Fruit fly (Drosophila melanogaster): ENCODE results near the gene CG4133.

The CG4133 gene

dm6 chr2L:482451-482844 lies 27.1 kb downstream of the CG4133 start:
- no peak for TF ChIP-seq CG17801 (GFP tag; optimal IDR thresholded peaks at IDR 0.05; ENCODE audit: partially characterized antibody)

dm6 chr2L:483347-484280 lies 28.3 kb downstream of the CG4133 start:
- no peak for TF ChIP-seq CG17801 (GFP tag; optimal IDR thresholded peaks at IDR 0.05; ENCODE audit: partially characterized antibody)

- no peak for TF ChIP-seq CG17801 (GFP tag; optimal IDR thresholded peaks at IDR 0.05; ENCODE audit: partially characterized antibody)
Measured at dm6 chr2L:484281-484943, 29.1 kb downstream of the CG4133 start.

dm6 chr2L:485127-485824 lies 29.9 kb downstream of the CG4133 start:
- no peak for TF ChIP-seq CG17801 (GFP tag; optimal IDR thresholded peaks at IDR 0.05; ENCODE audit: partially characterized antibody)

- no peak for TF ChIP-seq CG17801 (GFP tag; optimal IDR thresholded peaks at IDR 0.05; ENCODE audit: partially characterized antibody)
Measured at dm6 chr2L:485825-486240, 30.5 kb downstream of the CG4133 start.

DNA sequence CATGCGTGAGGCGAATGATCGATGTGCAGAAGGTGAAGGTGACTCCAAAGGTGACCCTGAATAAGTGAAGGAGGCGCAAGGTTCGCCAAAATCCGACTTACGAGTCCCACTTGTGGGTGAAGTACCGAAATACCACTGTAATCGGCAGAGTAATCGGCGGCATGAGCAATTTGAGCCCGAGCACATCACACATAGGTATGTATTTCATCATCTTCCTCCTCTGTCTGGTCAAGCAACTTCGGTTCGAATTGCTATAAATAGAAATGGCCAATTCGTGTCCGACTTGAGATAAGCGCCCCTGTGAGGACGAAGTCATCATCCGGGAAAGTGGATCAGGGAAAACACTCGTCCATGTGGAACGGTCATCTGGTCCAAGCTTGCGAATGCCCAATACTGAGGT lies 31.8 kb downstream of the CG4133 start:
- TF ChIP-seq CG17801 (GFP tag; optimal IDR thresholded peaks at IDR 0.05; ENCODE audit: partially characterized antibody) = no peak

dm6 chr2L:487719-488547 lies 32.6 kb downstream of the CG4133 start:
- no peak for TF ChIP-seq CG17801 (GFP tag; optimal IDR thresholded peaks at IDR 0.05; ENCODE audit: partially characterized antibody)

dm6 chr2L:488548-489100 lies 33.3 kb downstream of the CG4133 start:
- no peak for TF ChIP-seq CG17801 (GFP tag; optimal IDR thresholded peaks at IDR 0.05; ENCODE audit: partially characterized antibody)

- TF ChIP-seq CG17801 (GFP tag; optimal IDR thresholded peaks at IDR 0.05; ENCODE audit: partially characterized antibody) = peak; percentile 91
Measured at dm6 chr2L:490150-491095, 35.1 kb downstream of the CG4133 start.

DNA sequence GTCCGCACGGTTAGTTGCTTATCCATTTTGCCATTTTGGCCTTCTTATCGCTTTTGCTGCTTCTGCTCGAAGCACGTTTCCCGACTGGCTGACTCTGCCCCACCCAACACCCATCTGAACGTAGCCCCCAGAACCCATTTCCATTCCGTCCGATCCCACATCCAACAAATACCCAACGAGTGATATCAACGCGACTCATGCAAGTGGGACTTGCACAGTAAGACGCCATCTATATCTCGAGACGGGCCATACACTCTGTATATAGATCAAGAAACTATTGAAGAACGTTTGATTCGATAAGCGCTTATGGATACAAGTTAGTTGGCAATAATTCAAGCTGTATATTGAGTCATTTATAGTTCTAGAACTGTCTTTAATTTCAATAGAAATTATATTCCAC lies 36.9 kb downstream of the CG4133 start:
- no peak for TF ChIP-seq CG17801 (GFP tag; optimal IDR thresholded peaks at IDR 0.05; ENCODE audit: partially characterized antibody)

DNA sequence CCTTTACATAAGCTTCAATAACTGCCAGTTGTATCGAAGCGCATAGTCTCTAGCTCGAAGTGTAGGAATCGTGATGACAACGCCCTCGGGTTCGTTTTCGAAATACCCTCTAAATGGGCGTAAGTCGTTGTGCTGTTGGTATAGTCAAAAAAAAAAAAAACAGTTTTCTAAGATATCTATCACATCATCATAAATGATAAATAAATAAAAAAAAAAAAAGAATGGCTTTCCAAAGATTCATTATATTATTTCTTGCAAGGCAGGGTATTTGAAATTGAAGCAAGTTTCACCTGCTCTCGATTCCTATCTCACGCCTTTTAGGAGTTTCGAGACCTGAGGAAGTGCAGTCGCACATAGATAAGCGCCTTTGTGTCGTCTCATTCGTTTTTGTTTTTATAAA lies 37.9 kb downstream of the CG4133 start:
- peak; percentile 21 for TF ChIP-seq CG17801 (GFP tag; optimal IDR thresholded peaks at IDR 0.05; ENCODE audit: partially characterized antibody)

dm6 chr2L:495381-496240 lies 40.3 kb downstream of the CG4133 start:
- no peak for TF ChIP-seq CG17801 (GFP tag; optimal IDR thresholded peaks at IDR 0.05; ENCODE audit: partially characterized antibody)
